Fruit fly (Drosophila melanogaster) whole organism, embryonic: Measurements from ENCODE around the gene Upf2.
A peak's percentile ranks its signal among the peaks of the same experiment; 100 is the strongest.

Source experiments
- ATbp ChIP-seq: fragments of 200-800 bp; sonication (Bioruptor generic); optimal IDR thresholded peaks from 2 replicates; lab custom pipeline; 2017; ENCODE audit warnings: missing biosample characterization, mild to moderate bottlenecking, missing genetic modification characterization, missing genetic modification reagents
- Abd-B ChIP-seq: fragments of 200-800 bp; sonication (Bioruptor generic); optimal IDR thresholded peaks from 2 replicates; lab custom pipeline; 2018; ENCODE audit warnings: missing biosample characterization, mild to moderate bottlenecking, missing genetic modification characterization, moderate library complexity
- Atf3 ChIP-seq: fragments of 200-800 bp; sonication (Bioruptor generic); optimal IDR thresholded peaks from 3 replicates; lab custom pipeline; 2016; ENCODE audit warnings: missing biosample characterization, missing genetic modification characterization
- CG10209 ChIP-seq: fragments of 200-800 bp; sonication (Bioruptor generic); optimal IDR thresholded peaks from 3 replicates; lab custom pipeline; 2017; ENCODE audit warnings: missing biosample characterization, mild to moderate bottlenecking, missing genetic modification characterization, missing genetic modification reagents
- CG1233 ChIP-seq: fragments of 200-800 bp; sonication (Bioruptor generic); optimal IDR thresholded peaks from 4 replicates; lab custom pipeline; 2018; ENCODE audit warnings: missing biosample characterization, mild to moderate bottlenecking, missing genetic modification characterization
- CG13123 ChIP-seq: fragments of 200-800 bp; sonication (Bioruptor generic); optimal IDR thresholded peaks from 2 replicates; lab custom pipeline; 2016; ENCODE audit warnings: missing biosample characterization, missing genetic modification characterization
- CG13775 ChIP-seq: fragments of 200-800 bp; sonication (Bioruptor generic); optimal IDR thresholded peaks from 3 replicates; lab custom pipeline; 2017; ENCODE audit warnings: missing biosample characterization, mild to moderate bottlenecking, missing genetic modification characterization
- CG1603 ChIP-seq: fragments of 200-800 bp; sonication (Bioruptor generic); optimal IDR thresholded peaks from 2 replicates; lab custom pipeline; 2019; ENCODE audit warnings: missing biosample characterization, mild to moderate bottlenecking, missing genetic modification characterization, moderate library complexity
- CG16813 ChIP-seq: fragments of 200-800 bp; sonication (Bioruptor generic); IDR thresholded peaks from 3 replicates; pipeline ENCODE4 v1.3.6; 2022; ENCODE audit warnings: missing biosample characterization, missing genetic modification characterization; ENCODE audit not compliant: partially characterized antibody
- CG17361 ChIP-seq: fragments of 200-800 bp; sonication (Bioruptor generic); IDR thresholded peaks from 3 replicates; pipeline ENCODE4 v1.3.6; 2022; ENCODE audit warnings: missing biosample characterization, missing genetic modification characterization
- CG2116 ChIP-seq: fragments of 200-800 bp; sonication (Bioruptor generic); optimal IDR thresholded peaks from 3 replicates; lab custom pipeline; 2018; ENCODE audit warnings: missing biosample characterization, mild to moderate bottlenecking, missing genetic modification characterization
- CG30020 ChIP-seq: fragments of 200-800 bp; optimal IDR thresholded peaks from 2 replicates; lab custom pipeline; 2019; ENCODE audit warnings: missing biosample characterization, mild to moderate bottlenecking, missing genetic modification characterization, moderate library complexity
- CG31224 ChIP-seq: fragments of 200-800 bp; sonication (Bioruptor generic); IDR thresholded peaks from 2 replicates; pipeline ENCODE4 v1.3.6; 2022; ENCODE audit warnings: missing biosample characterization, missing genetic modification characterization
- CG31441 ChIP-seq: fragments of 200-800 bp; sonication (Bioruptor generic); IDR thresholded peaks from 2 replicates; pipeline ENCODE4 v1.3.6; 2022; ENCODE audit warnings: missing biosample characterization, missing genetic modification characterization
- CG32772 ChIP-seq: fragments of 200-800 bp; sonication (Bioruptor generic); IDR thresholded peaks from 2 replicates; pipeline ENCODE4 v1.3.6; 2022; ENCODE audit warnings: missing biosample characterization, missing genetic modification characterization
- CG4328 ChIP-seq: fragments of 200-800 bp; sonication (Bioruptor generic); optimal IDR thresholded peaks from 3 replicates; lab custom pipeline; 2017; ENCODE audit warnings: missing biosample characterization, missing genetic modification reagents, missing genetic modification characterization
- CG4617 ChIP-seq: fragments of 200-800 bp; sonication (Bioruptor generic); optimal IDR thresholded peaks from 3 replicates; lab custom pipeline; 2016; ENCODE audit warnings: missing biosample characterization, missing genetic modification characterization, borderline replicate concordance
- CG4820 ChIP-seq: fragments of 200-800 bp; sonication (Bioruptor generic); optimal IDR thresholded peaks from 3 replicates; lab custom pipeline; 2016; ENCODE audit warnings: missing biosample characterization, missing genetic modification characterization
- CG5245 ChIP-seq: fragments of 200-800 bp; sonication (Bioruptor generic); optimal IDR thresholded peaks from 3 replicates; lab custom pipeline; 2016; ENCODE audit warnings: missing biosample characterization, missing genetic modification characterization
- CG6791 ChIP-seq: fragments of 200-800 bp; sonication (Bioruptor generic); IDR thresholded peaks from 3 replicates; pipeline ENCODE4 v1.3.6; 2022; ENCODE audit warnings: missing biosample characterization, missing genetic modification characterization; ENCODE audit not compliant: partially characterized antibody
- CG7556 ChIP-seq: fragments of 200-800 bp; sonication (Bioruptor generic); optimal IDR thresholded peaks from 2 replicates; lab custom pipeline; 2017; ENCODE audit warnings: missing biosample characterization, mild to moderate bottlenecking, missing genetic modification characterization
- CG9215 ChIP-seq: fragments of 200-800 bp; sonication (Bioruptor generic); IDR thresholded peaks from 2 replicates; pipeline ENCODE4 v1.3.6; 2022; ENCODE audit warnings: missing biosample characterization, missing genetic modification characterization
- CG9797 ChIP-seq: fragments of 200-800 bp; sonication (Bioruptor generic); optimal IDR thresholded peaks from 3 replicates; lab custom pipeline; 2018; ENCODE audit warnings: missing biosample characterization, mild to moderate bottlenecking, missing genetic modification characterization
- Dp ChIP-seq: fragments of 200-800 bp; sonication (Bioruptor generic); optimal IDR thresholded peaks from 2 replicates; lab custom pipeline; 2018; ENCODE audit warnings: missing biosample characterization, mild to moderate bottlenecking, missing genetic modification characterization, moderate library complexity
- ERR ChIP-seq: fragments of 200-800 bp; sonication (Bioruptor generic); optimal IDR thresholded peaks from 2 replicates; lab custom pipeline; 2016; ENCODE audit warnings: missing biosample characterization, missing genetic modification characterization
- GATAe ChIP-seq: fragments of 200-800 bp; sonication (Bioruptor generic); conservative IDR thresholded peaks from 2 replicates; pipeline ENCODE4 v1.3.6; 2022; ENCODE audit warnings: missing biosample characterization, missing genetic modification characterization
- Hr78 ChIP-seq, 2 experiments: fragments of 200-800 bp in 1 of 2; fragments of >200 bp in 1 of 2; sonication (Bioruptor generic) in 1 of 2; optimal IDR thresholded peaks; 2 replicates each; lab custom pipeline; 2017 to 2019; ENCODE audit warnings: missing biosample characterization in 2 of 2, missing genetic modification characterization in 2 of 2, mild to moderate bottlenecking in 1 of 2, moderate library complexity in 1 of 2
- Nf-YB ChIP-seq: fragments of 200-800 bp; sonication (Bioruptor generic); optimal IDR thresholded peaks from 3 replicates; lab custom pipeline; 2019; ENCODE audit warnings: missing biosample characterization, mild to moderate bottlenecking, missing genetic modification characterization, moderate library complexity
- Oaz ChIP-seq: fragments of 200-800 bp; sonication (Bioruptor generic); IDR thresholded peaks from 2 replicates; pipeline ENCODE4 v1.3.6; 2022; ENCODE audit warnings: missing biosample characterization, missing genetic modification characterization
- Ravus ChIP-seq: fragments of 200-800 bp; sonication (Bioruptor generic); IDR thresholded peaks from 2 replicates; pipeline ENCODE4 v1.3.6; 2022; ENCODE audit warnings: missing biosample characterization, missing genetic modification characterization
- abd-A ChIP-seq: fragments of 200-800 bp; sonication (Bioruptor generic); optimal IDR thresholded peaks from 3 replicates; lab custom pipeline; 2019; ENCODE audit warnings: missing biosample characterization, mild to moderate bottlenecking, missing genetic modification characterization, moderate library complexity
- ara ChIP-seq: fragments of 200-800 bp; sonication (Bioruptor generic); IDR thresholded peaks from 2 replicates; pipeline ENCODE4 v1.3.6; 2022; ENCODE audit warnings: missing biosample characterization, missing genetic modification characterization
- az2 ChIP-seq: fragments of 200-800 bp; sonication (Bioruptor generic); optimal IDR thresholded peaks from 3 replicates; lab custom pipeline; 2016; ENCODE audit warnings: missing biosample characterization, missing genetic modification characterization
- cas ChIP-seq: fragments of 200-800 bp; sonication (Bioruptor generic); IDR thresholded peaks from 2 replicates; pipeline ENCODE4 v1.3.6; 2022; ENCODE audit warnings: missing biosample characterization, missing genetic modification characterization
- corto ChIP-seq: fragments of 200-800 bp; sonication (Bioruptor generic); optimal IDR thresholded peaks from 2 replicates; lab custom pipeline; 2016; ENCODE audit warnings: missing biosample characterization, mild to moderate bottlenecking, missing genetic modification characterization, moderate library complexity
- ems ChIP-seq: fragments of 200-800 bp; sonication (Bioruptor generic); optimal IDR thresholded peaks from 3 replicates; lab custom pipeline; 2016; ENCODE audit warnings: missing biosample characterization, missing genetic modification characterization
- exex ChIP-seq: fragments of 200-800 bp; sonication (Bioruptor generic); optimal IDR thresholded peaks from 4 replicates; lab custom pipeline; 2018; ENCODE audit warnings: missing biosample characterization, mild to moderate bottlenecking, missing genetic modification characterization, moderate library complexity
- fd102C ChIP-seq: fragments of 200-800 bp; sonication (Bioruptor generic); optimal IDR thresholded peaks from 2 replicates; lab custom pipeline; 2018; ENCODE audit warnings: missing biosample characterization, mild to moderate bottlenecking, missing genetic modification characterization, moderate library complexity
- fu2 ChIP-seq: fragments of 200-800 bp; sonication (Bioruptor generic); optimal IDR thresholded peaks from 2 replicates; lab custom pipeline; 2016; ENCODE audit warnings: missing biosample characterization, missing genetic modification characterization
- h ChIP-seq: fragments of >200 bp; optimal IDR thresholded peaks from 2 replicates; lab custom pipeline; 2017
- hb ChIP-seq: fragments of 200-800 bp; sonication (Bioruptor generic); IDR thresholded peaks from 3 replicates; pipeline ENCODE4 v1.3.6; 2022; ENCODE audit warnings: missing biosample characterization, missing genetic modification characterization; ENCODE audit not compliant: partially characterized antibody
- hbn ChIP-seq: fragments of 200-800 bp; sonication (Bioruptor generic); IDR thresholded peaks from 2 replicates; pipeline ENCODE4 v1.3.6; 2022; ENCODE audit warnings: missing biosample characterization, missing genetic modification characterization; ENCODE audit not compliant: partially characterized antibody
- inv ChIP-seq: fragments of 200-800 bp; sonication (Bioruptor generic); IDR thresholded peaks from 2 replicates; pipeline ENCODE4 v1.3.6; 2022; ENCODE audit warnings: missing biosample characterization, missing genetic modification characterization; ENCODE audit not compliant: partially characterized antibody
- kay ChIP-seq: fragments of 200-800 bp; sonication (Bioruptor generic); optimal IDR thresholded peaks from 2 replicates; lab custom pipeline; 2016; ENCODE audit warnings: missing biosample characterization, missing genetic modification characterization
- lmd ChIP-seq: fragments of 200-800 bp; sonication (Bioruptor generic); IDR thresholded peaks from 2 replicates; pipeline ENCODE4 v1.3.6; 2022; ENCODE audit warnings: missing biosample characterization, missing genetic modification characterization
- sim ChIP-seq: fragments of 200-800 bp; sonication (Bioruptor generic); IDR thresholded peaks from 2 replicates; pipeline ENCODE4 v1.3.6; 2022; ENCODE audit warnings: missing biosample characterization, missing genetic modification characterization
- so ChIP-seq: fragments of 200-800 bp; sonication (Bioruptor generic); IDR thresholded peaks from 3 replicates; pipeline ENCODE4 v1.3.6; 2022; ENCODE audit warnings: missing biosample characterization, missing genetic modification characterization
- sob ChIP-seq: fragments of 200-800 bp; sonication (Bioruptor generic); IDR thresholded peaks from 2 replicates; pipeline ENCODE4 v1.3.6; 2022; ENCODE audit warnings: missing biosample characterization, missing genetic modification characterization
- sug ChIP-seq: fragments of 200-800 bp; optimal IDR thresholded peaks from 2 replicates; lab custom pipeline; 2019; ENCODE audit warnings: missing biosample characterization, mild to moderate bottlenecking, missing genetic modification characterization, moderate library complexity
- tx ChIP-seq: fragments of 200-800 bp; sonication (Bioruptor generic); optimal IDR thresholded peaks from 2 replicates; lab custom pipeline; 2016; ENCODE audit warnings: missing biosample characterization, missing genetic modification characterization
- vvl ChIP-seq: fragments of 200-800 bp; sonication (Bioruptor generic); IDR thresholded peaks from 2 replicates; pipeline ENCODE4 v1.3.6; 2022; ENCODE audit warnings: missing biosample characterization, missing genetic modification characterization
- zf30C ChIP-seq: fragments of 200-800 bp; sonication (Bioruptor generic); optimal IDR thresholded peaks from 3 replicates; lab custom pipeline; 2018; ENCODE audit warnings: missing biosample characterization, mild to moderate bottlenecking, missing genetic modification characterization

Gene Upf2

DNA sequence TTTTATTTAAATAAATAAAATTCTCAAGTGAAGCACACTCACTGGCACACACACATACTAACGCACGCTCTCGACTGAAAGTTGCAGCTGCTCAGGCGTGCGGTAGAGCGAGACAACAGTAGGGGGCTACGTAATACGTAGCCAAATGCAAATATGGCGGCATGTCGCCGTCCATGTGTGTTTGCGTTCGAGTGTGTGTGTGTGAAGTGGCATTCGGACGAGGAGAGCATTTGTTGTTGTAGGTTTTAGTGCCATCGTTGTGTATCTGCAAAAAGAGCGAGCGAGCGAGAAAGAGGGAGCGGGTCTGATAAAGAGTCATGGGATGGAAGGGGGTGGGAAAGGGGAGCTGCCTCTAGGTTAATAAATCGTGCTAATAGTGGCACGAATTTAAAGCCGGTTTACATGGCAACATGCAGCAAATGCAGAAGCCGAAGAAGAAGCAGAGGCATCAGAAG lies 16.8 kb downstream of the Upf2 start (continued):
- TF ChIP-seq vvl, result peak; percentile 79
- TF ChIP-seq CG16813 (GFP tag; lab: Robert Waterston, UW), result no peak
- no peak for TF ChIP-seq CG31441 (GFP tag; lab: Robert Waterston, UW)
- no peak for TF ChIP-seq h (lab: Kevin White, UChicago)
- no peak for TF ChIP-seq Nf-YB (GFP tag; lab: Kevin White, UChicago)
- TF ChIP-seq CG13775 (GFP tag; lab: Kevin White, UChicago), result no peak
- peak; percentile 57 for TF ChIP-seq sob (GFP tag; lab: Robert Waterston, UW)
- TF ChIP-seq CG4328, result no peak
- TF ChIP-seq CG1603 (tag; lab: Kevin White, UChicago), result peak; percentile 22
- no peak for TF ChIP-seq CG9797
- TF ChIP-seq CG4820 (GFP tag; lab: Kevin White, UChicago), result no peak
- TF ChIP-seq ATbp (GFP tag; lab: Kevin White, UChicago), result no peak
- no peak for TF ChIP-seq fu2 (GFP tag; lab: Kevin White, UChicago)
- peak; percentile 86 for TF ChIP-seq abd-A
- TF ChIP-seq Dp, result no peak
- TF ChIP-seq inv (GFP tag; lab: Robert Waterston, UW), result no peak
- TF ChIP-seq CG32772 (GFP tag; lab: Robert Waterston, UW), result no peak
- no peak for TF ChIP-seq CG6791
- TF ChIP-seq Oaz (GFP tag; lab: Robert Waterston, UW), result no peak
- TF ChIP-seq CG4617, result no peak
- no peak for TF ChIP-seq ERR (GFP tag; lab: Kevin White, UChicago)
- TF ChIP-seq CG1233 (GFP tag; lab: Kevin White, UChicago), result no peak
- TF ChIP-seq CG31224 (GFP tag; lab: Robert Waterston, UW), result no peak
- no peak for TF ChIP-seq ems
- no peak for TF ChIP-seq az2 (GFP tag; lab: Kevin White, UChicago)
- TF ChIP-seq hb (GFP tag; lab: Robert Waterston, UW), result no peak
- TF ChIP-seq GATAe (GFP tag; lab: Robert Waterston, UW), result no peak
- no peak for TF ChIP-seq Atf3 (GFP tag; lab: Kevin White, UChicago)
- no peak for TF ChIP-seq lmd (GFP tag; lab: Robert Waterston, UW)
- no peak for TF ChIP-seq ara (GFP tag; lab: Robert Waterston, UW)
- TF ChIP-seq sug (tag; lab: Kevin White, UChicago), result peak; percentile 30
- no peak for TF ChIP-seq Ravus (GFP tag; lab: Robert Waterston, UW)
- no peak for TF ChIP-seq CG17361 (GFP tag; lab: Robert Waterston, UW)
- no peak for TF ChIP-seq exex (tag; lab: Kevin White, UChicago)
- no peak for TF ChIP-seq fd102C (GFP tag; lab: Kevin White, UChicago)
- peak; percentile 32 for TF ChIP-seq corto
- no peak for TF ChIP-seq CG30020 (tag; lab: Kevin White, UChicago)
- no peak for TF ChIP-seq kay (GFP tag; lab: Kevin White, UChicago)
- no peak for TF ChIP-seq CG9215
- no peak for TF ChIP-seq so (GFP tag; lab: Robert Waterston, UW)
- no peak for TF ChIP-seq CG5245
- no peak for TF ChIP-seq CG13123
- TF ChIP-seq CG2116 (GFP tag; lab: Kevin White, UChicago), result no peak
- TF ChIP-seq hbn (GFP tag; lab: Robert Waterston, UW), result 0 out of 2 replicates have a peak, but pooled peaks have one; percentile 20
- TF ChIP-seq cas (GFP tag; lab: Robert Waterston, UW), result no peak
- TF ChIP-seq Abd-B (GFP tag; lab: Kevin White, UChicago), result no peak
- TF ChIP-seq Hr78 (GFP tag; optimal IDR thresholded peaks at IDR 0.05; lab: Kevin White, UChicago), result peak in 1 of 2 experiments; percentile 19
- no peak for TF ChIP-seq tx
- TF ChIP-seq CG10209 (GFP tag; lab: Kevin White, UChicago), result no peak
- no peak for TF ChIP-seq CG7556
- TF ChIP-seq zf30C (GFP tag; lab: Kevin White, UChicago), result no peak
- TF ChIP-seq sim (GFP tag; lab: Robert Waterston, UW), result no peak
